Worm (Caenorhabditis elegans): Measurements from ENCODE around the gene srx-62.
A peak's percentile ranks its signal among the peaks of the same experiment; 100 is the strongest.

The srx-62 gene

DNA sequence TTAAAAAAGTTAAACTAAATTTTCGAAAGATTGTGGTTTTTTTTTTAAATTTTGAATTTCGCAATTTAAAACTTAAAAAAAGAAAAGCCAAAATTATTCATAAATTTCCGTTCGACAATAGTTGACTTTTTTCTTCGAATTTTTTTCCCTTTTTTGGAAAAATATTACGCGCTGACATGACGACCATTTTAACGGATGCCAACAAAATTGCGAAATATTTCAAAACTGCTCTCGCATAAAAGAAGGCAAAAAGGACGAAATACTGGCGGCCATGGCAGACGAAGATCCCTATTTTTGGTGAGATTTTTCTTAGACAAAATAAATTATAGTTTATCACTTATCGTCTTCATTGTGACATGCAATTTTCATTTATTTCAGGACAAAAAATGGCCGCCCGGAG lies 42.8 kb upstream of the srx-62 start:
- TF ChIP-seq nhr-102 (tag; optimal IDR thresholded peaks at IDR 0.05) (no peak), ztf-7 (tag; optimal IDR thresholded peaks at IDR 0.05) (no peak), zip-2 (tag; optimal IDR thresholded peaks at IDR 0.05) (peak; percentile 63)

DNA sequence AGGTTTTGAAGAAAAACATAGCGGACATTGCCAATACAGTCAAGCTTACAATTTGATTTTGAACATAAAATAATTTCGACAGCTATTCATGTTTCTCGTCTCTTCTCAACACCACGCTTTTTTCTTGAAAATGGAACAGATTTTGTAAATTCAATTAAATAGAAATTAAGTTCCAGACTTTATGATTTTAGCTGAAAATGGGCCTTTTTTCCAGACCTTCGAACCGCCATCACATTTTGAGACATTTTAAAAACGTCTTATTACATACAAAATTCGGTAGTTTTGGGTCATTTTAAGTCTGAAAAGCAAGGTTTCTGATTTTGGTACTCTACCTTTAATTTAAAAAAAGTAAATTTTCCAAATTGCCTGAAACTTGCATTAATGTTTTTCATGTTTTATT lies 42.4 kb upstream of the srx-62 start, which contains the start of gene C49G7.12:
C49G7.12 (plus strand) TSS at position 301 of the 400 bp plus-strand sequence.
- TF ChIP-seq F37D6.2 (tag; optimal IDR thresholded peaks at IDR 0.05), result no peak
- TF ChIP-seq nhr-10 (tag; optimal IDR thresholded peaks at IDR 0.05), result no peak

DNA sequence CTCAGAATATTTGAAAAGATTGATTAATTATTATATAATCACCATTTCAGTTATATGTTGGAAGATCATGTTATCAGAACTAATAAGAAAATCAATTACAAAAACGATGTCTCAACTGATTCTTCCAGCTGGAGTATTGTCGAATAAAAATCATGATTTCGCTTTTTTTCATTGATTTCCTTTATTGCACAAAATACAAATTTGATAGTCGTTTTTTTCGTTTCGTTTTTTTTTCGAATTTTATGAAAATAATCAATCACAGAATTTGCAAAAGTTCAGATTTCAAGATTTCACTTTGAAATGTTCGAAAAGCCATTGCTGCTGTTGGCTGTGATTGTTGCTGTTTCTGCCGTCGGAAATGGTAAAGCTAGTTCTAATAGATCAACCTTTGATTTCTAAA lies 40.1 kb upstream of the srx-62 start, which contains the start of gene C49G7.13:
C49G7.13 (plus strand) TSS at position 301 of the 400 bp plus-strand sequence.
- no peak for TF ChIP-seq lin-13 (GFP tag; optimal IDR thresholded peaks at IDR 0.05)

DNA sequence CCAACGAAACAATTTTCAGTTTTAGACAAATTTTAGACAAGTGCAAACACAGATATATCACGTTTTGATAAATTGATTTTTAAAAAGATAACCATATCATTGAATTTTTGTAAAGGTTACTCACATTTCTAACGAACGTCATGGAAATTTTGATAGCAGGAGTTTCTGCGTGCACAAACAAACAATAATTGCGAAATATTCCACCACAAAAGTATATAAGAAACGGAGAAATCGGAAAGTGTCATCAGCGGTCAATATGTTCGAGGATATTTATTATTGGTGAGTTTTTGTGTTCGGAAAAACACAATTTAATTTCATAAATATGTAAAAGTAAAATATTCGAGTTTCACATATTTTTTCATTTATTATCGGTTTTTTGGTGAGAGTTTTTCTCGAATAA lies 38.6 kb upstream of the srx-62 start, which contains the start of gene C49G7.7:
C49G7.7 (plus strand) TSS at position 174 of the 400 bp plus-strand sequence.
- TF ChIP-seq pqm-1 (tag; optimal IDR thresholded peaks at IDR 0.05), result peak; percentile 29
- no peak for TF ChIP-seq daf-16 (GFP tag; optimal IDR thresholded peaks at IDR 0.05)
- peak; percentile 27 for TF ChIP-seq daf-16 (tag; optimal IDR thresholded peaks at IDR 0.05)
- TF ChIP-seq tag-97 (GFP tag; IDR thresholded peaks at IDR 0.05), result no peak
- no peak for TF ChIP-seq ztf-7 (tag; optimal IDR thresholded peaks at IDR 0.05)
- TF ChIP-seq aha-1 (tag), result peak; percentile 32
- no peak for TF ChIP-seq skn-1 (tag; optimal IDR thresholded peaks at IDR 0.05)
- TF ChIP-seq zip-2 (tag; optimal IDR thresholded peaks at IDR 0.05), result peak; percentile 58

DNA sequence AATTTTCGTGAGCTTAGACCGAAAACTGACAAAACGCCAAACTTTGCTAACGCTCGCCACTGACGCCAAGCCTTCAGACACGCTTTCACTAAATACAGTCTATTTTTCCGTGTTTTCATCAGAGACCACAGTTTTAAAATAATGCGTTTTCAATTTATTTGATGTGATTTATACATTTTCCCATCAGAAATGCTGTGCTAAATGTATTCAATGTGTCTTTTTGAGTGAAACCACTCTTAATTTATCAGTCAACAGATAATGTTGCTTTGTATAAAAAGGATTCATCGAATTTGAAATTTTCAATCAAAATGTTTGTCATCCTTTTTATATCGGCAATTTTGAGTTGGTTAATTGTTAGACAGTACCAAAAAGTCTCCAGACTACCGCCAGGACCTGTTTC lies 35.6 kb upstream of the srx-62 start, which contains the start of gene cyp-35A4:
cyp-35A4 (plus strand) TSS at position 301 of the 400 bp plus-strand sequence.
- TF ChIP-seq tra-1 (GFP tag; IDR thresholded peaks at IDR 0.05) (no peak), lin-38 (GFP tag; IDR thresholded peaks at IDR 0.05) (no peak), Y5F2A.4 (GFP tag; optimal IDR thresholded peaks at IDR 0.05) (no peak), php-3 (GFP tag; IDR thresholded peaks at IDR 0.05) (no peak), ceh-28 (tag; optimal IDR thresholded peaks at IDR 0.05) (no peak), set-16 (GFP tag; IDR thresholded peaks at IDR 0.05) (no peak), arid-1 (GFP tag; conservative IDR thresholded peaks at IDR 0.05) (no peak), egl-43 (GFP tag; IDR thresholded peaks at IDR 0.05) (no peak), snpc-1.2 (GFP tag; IDR thresholded peaks at IDR 0.05) (no peak), nhr-48 (tag; optimal IDR thresholded peaks at IDR 0.05) (no peak), nhr-237 (tag; optimal IDR thresholded peaks at IDR 0.05) (no peak), nhr-102 (tag; optimal IDR thresholded peaks at IDR 0.05) (no peak), F37D6.2 (tag; optimal IDR thresholded peaks at IDR 0.05) (no peak)

DNA sequence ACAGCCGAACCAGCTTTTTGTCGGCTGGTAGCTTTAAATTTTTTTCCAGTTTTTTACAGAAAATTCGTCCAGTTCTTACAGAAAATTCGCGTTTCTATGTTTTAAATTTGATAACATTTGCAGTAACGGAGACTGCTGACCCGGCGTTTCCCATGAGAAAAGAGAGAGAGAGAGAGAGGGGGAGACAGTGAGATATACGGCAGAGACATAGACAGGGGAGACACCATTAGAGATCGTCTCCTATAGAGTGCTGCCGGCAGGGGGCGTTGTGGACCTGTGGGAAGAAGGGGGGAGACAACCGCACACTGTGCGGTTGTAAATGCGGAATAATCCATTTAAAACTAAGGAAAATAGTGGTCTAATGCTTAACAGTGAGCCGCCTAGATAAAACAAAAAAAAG lies 33.9 kb upstream of the srx-62 start:
- TF ChIP-seq nhr-28 (tag; optimal IDR thresholded peaks at IDR 0.05) (peak; percentile 1), duxl-1 (tag; optimal IDR thresholded peaks at IDR 0.05; ENCODE audit: poor library complexity) (peak; percentile 54), mes-2 (tag; optimal IDR thresholded peaks at IDR 0.05; ENCODE audit: poor library complexity, severe bottlenecking) (peak; percentile 31), aha-1 (tag) (peak; percentile 31), hlh-30 (tag; optimal IDR thresholded peaks at IDR 0.05; ENCODE audit: insufficient read depth) (peak; percentile 31), aly-2 (tag; optimal IDR thresholded peaks at IDR 0.05) (no peak), spr-3 (GFP tag; optimal IDR thresholded peaks at IDR 0.05) (no peak)

DNA sequence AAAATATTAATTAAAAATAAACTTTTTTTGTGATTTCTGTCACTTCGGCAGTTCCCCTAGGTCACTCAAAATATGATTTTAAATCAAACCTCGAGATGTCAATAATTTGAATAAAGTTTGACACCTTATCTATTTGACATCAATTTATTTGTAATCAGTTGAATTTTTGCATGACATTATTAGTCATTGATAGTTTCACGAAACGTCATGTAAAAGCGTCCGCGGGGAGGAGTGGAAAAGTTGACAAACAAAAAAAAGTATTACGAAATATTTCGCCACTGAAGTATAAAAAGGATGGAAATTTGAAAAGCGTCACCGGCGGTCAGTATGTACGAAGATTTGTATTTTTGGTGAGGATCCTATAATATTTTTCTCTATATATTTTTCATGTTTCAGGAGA lies 29.0 kb upstream of the srx-62 start, which contains the start of gene K09D9.1:
K09D9.1 (plus strand) TSS at position 271 of the 400 bp plus-strand sequence.
- TF ChIP-seq madf-9 (GFP tag; conservative IDR thresholded peaks at IDR 0.05) (no peak), R02D3.7 (tag; optimal IDR thresholded peaks at IDR 0.05) (no peak), pha-4 (GFP tag; IDR thresholded peaks at IDR 0.05) (peak; percentile 38; the same call in 1 of the 2 replicates), pha-4 (tag; optimal IDR thresholded peaks at IDR 0.05) (peak; percentile 29), F49E8.2 (tag; optimal IDR thresholded peaks at IDR 0.05; ENCODE audit: borderline replicate concordance) (no peak), ceh-20 (GFP tag; IDR thresholded peaks at IDR 0.05) (no peak), nhr-28 (tag; optimal IDR thresholded peaks at IDR 0.05) (peak; percentile 81), F44E2.7 (GFP tag; IDR thresholded peaks at IDR 0.05) (no peak), spr-3 (GFP tag; optimal IDR thresholded peaks at IDR 0.05) (no peak), snpc-1.2 (GFP tag; IDR thresholded peaks at IDR 0.05) (no peak), ama-1 (optimal IDR thresholded peaks at IDR 0.05) (no peak), php-3 (GFP tag; IDR thresholded peaks at IDR 0.05) (peak; percentile 78), ztf-7 (tag; optimal IDR thresholded peaks at IDR 0.05) (peak; percentile 67), lin-1 (GFP tag; IDR thresholded peaks at IDR 0.05) (0 out of 2 replicates have a peak, but pooled peaks have one; percentile 45), nhr-25 (tag; optimal IDR thresholded peaks at IDR 0.05; ENCODE audit: borderline replicate concordance, insufficient read depth) (no peak), ceh-32 (tag; optimal IDR thresholded peaks at IDR 0.05; ENCODE audit: poor library complexity) (no peak)
